Worm (Caenorhabditis elegans) whole organism, L1 larva: ENCODE results near the gene sru-45.

Experiments
- Y116A8C.19 ChIP-seq: sonication (generic microtip); optimal IDR thresholded peaks from 2 replicates; lab custom pipeline; 2016; ENCODE audit warnings: missing compliant biosample characterization, missing genetic modification characterization, borderline replicate concordance
- dpl-1 ChIP-seq, 3 experiments: fragments of 150-350 bp in 2 of 3; sonication (generic microtip) in 1 of 3; optimal IDR thresholded peaks; 2 replicates each; lab custom pipeline; 2014 to 2017; ENCODE audit warnings: missing biosample characterization in 3 of 3, missing genetic modification characterization in 3 of 3, missing genetic modification reagents in 3 of 3
- dsc-1 ChIP-seq: sonication (generic microtip); optimal IDR thresholded peaks from 2 replicates; lab custom pipeline; 2016; ENCODE audit warnings: mild to moderate bottlenecking, missing genetic modification characterization, missing compliant biosample characterization
- fkh-10 ChIP-seq: sonication (generic microtip); optimal IDR thresholded peaks from 2 replicates; lab custom pipeline; 2017; ENCODE audit warnings: missing biosample characterization, missing genetic modification reagents, missing genetic modification characterization
- jun-1 ChIP-seq: fragments of 150-350 bp; optimal IDR thresholded peaks from 2 replicates; lab custom pipeline; 2014; ENCODE audit warnings: missing biosample characterization, missing genetic modification reagents, missing genetic modification characterization
- lsy-2 ChIP-seq, 2 experiments: fragments of 150-350 bp; optimal IDR thresholded peaks; 2 replicates each; lab custom pipeline; 2014; ENCODE audit warnings: missing biosample characterization in 2 of 2, missing genetic modification characterization in 2 of 2
- nhr-11 ChIP-seq: fragments of 150-350 bp; optimal IDR thresholded peaks from 2 replicates; lab custom pipeline; 2014; ENCODE audit warnings: missing biosample characterization, missing genetic modification characterization
- nhr-20 ChIP-seq: sonication (generic microtip); optimal IDR thresholded peaks from 2 replicates; lab custom pipeline; 2016; ENCODE audit warnings: mild to moderate bottlenecking, missing genetic modification characterization, missing compliant biosample characterization
- nhr-77 ChIP-seq: fragments of 150-350 bp; optimal IDR thresholded peaks from 2 replicates; lab custom pipeline; 2014; ENCODE audit warnings: missing biosample characterization, missing genetic modification characterization
- pqm-1 ChIP-seq: sonication (generic microtip); optimal IDR thresholded peaks from 3 replicates; lab custom pipeline; 2017; ENCODE audit warnings: missing biosample characterization, missing genetic modification characterization
- unc-62 ChIP-seq: fragments of 150-350 bp; optimal IDR thresholded peaks from 2 replicates; lab custom pipeline; 2014; ENCODE audit warnings: missing biosample characterization, missing genetic modification reagents, missing genetic modification characterization
- zag-1 ChIP-seq: fragments of 150-350 bp; optimal IDR thresholded peaks from 2 replicates; lab custom pipeline; 2014; ENCODE audit warnings: missing biosample characterization, missing genetic modification characterization

ce11 chrV:16540657-16541056, 25.1 kb upstream of the sru-45 start:
- TF ChIP-seq nhr-77: no peak
- TF ChIP-seq Y116A8C.19 (tag; lab: Kevin White, UChicago): no peak
- TF ChIP-seq fkh-10 (GFP tag; lab: Kevin White, UChicago): no peak
- TF ChIP-seq jun-1 (tag; lab: Kevin White, UChicago): no peak
- TF ChIP-seq unc-62 (GFP tag; lab: Kevin White, UChicago): no peak
- no peak for TF ChIP-seq nhr-20 (tag; lab: Kevin White, UChicago)
- TF ChIP-seq dsc-1 (tag; lab: Kevin White, UChicago): no peak
- TF ChIP-seq pqm-1: no peak
- no peak for TF ChIP-seq zag-1
- TF ChIP-seq nhr-11: no peak
- no peak for TF ChIP-seq lsy-2 (tag; optimal IDR thresholded peaks at IDR 0.05; lab: Kevin White, UChicago)
- TF ChIP-seq dpl-1 (GFP tag; optimal IDR thresholded peaks at IDR 0.05; lab: Kevin White, UChicago): no peak
